Worm (Caenorhabditis elegans) whole organism, L3 larva: ENCODE data around the gene str-27.

Experiments used
- R02D3.7 ChIP-seq: fragments of 150-350 bp; optimal IDR thresholded peaks from 2 replicates; lab custom pipeline; 2014; ENCODE audit warnings: missing biosample characterization, missing genetic modification characterization
- ZK546.5 ChIP-seq: sonication (generic microtip); optimal IDR thresholded peaks from 2 replicates; lab custom pipeline; 2017; ENCODE audit warnings: missing biosample characterization, missing genetic modification characterization
- aly-2 ChIP-seq: fragments of 150-350 bp; optimal IDR thresholded peaks from 2 replicates; lab custom pipeline; 2014; ENCODE audit warnings: missing biosample characterization, missing genetic modification characterization
- ama-1 ChIP-seq: fragments of 150-350 bp; optimal IDR thresholded peaks from 2 replicates; lab custom pipeline; 2018
- ceh-16 ChIP-seq: sonication (generic microtip); optimal IDR thresholded peaks from 2 replicates; lab custom pipeline; 2017; ENCODE audit warnings: missing biosample characterization, missing genetic modification characterization
- ceh-28 ChIP-seq: fragments of 150-350 bp; optimal IDR thresholded peaks from 2 replicates; lab custom pipeline; 2014; ENCODE audit warnings: missing biosample characterization, missing genetic modification reagents, missing genetic modification characterization
- ceh-82 ChIP-seq: fragments of 150-350 bp; optimal IDR thresholded peaks from 2 replicates; lab custom pipeline; 2014; ENCODE audit warnings: missing biosample characterization, missing genetic modification characterization
- ceh-9 ChIP-seq: sonication (generic microtip); optimal IDR thresholded peaks from 2 replicates; lab custom pipeline; 2018; ENCODE audit warnings: missing biosample characterization, missing genetic modification characterization
- daf-12 ChIP-seq: fragments of 150-350 bp; optimal IDR thresholded peaks from 2 replicates; lab custom pipeline; 2014; ENCODE audit warnings: missing biosample characterization, missing genetic modification reagents, missing genetic modification characterization
- egl-27 ChIP-seq: sonication (generic microtip); optimal IDR thresholded peaks from 4 replicates; lab custom pipeline; 2017; ENCODE audit warnings: missing biosample characterization, missing genetic modification reagents, missing genetic modification characterization
- egl-5 ChIP-seq: fragments of 150-350 bp; optimal IDR thresholded peaks from 2 replicates; lab custom pipeline; 2017; ENCODE audit warnings: missing biosample characterization, missing genetic modification reagents, missing genetic modification characterization, inconsistent platforms
- elt-2 ChIP-seq: sonication (generic microtip); optimal IDR thresholded peaks from 2 replicates; lab custom pipeline; 2016; ENCODE audit warnings: missing genetic modification reagents, mild to moderate bottlenecking, missing genetic modification characterization, missing compliant biosample characterization
- elt-3 ChIP-seq, 3 experiments: fragments of 150-350 bp in 1 of 3; sonication (generic microtip) in 2 of 3; optimal IDR thresholded peaks; 2 replicates in 2 of 3; 4 replicates in 1 of 3; lab custom pipeline; 2014 to 2017; ENCODE audit warnings: missing biosample characterization in 3 of 3, missing genetic modification characterization in 3 of 3
- eor-1 ChIP-seq, 2 experiments: fragments of 150-350 bp; optimal IDR thresholded peaks; 2 replicates each; lab custom pipeline; 2014 to 2018; ENCODE audit warnings: missing biosample characterization in 2 of 2, missing genetic modification characterization in 2 of 2
- fkh-10 ChIP-seq: sonication (generic microtip); optimal IDR thresholded peaks from 2 replicates; lab custom pipeline; 2017; ENCODE audit warnings: missing biosample characterization, missing genetic modification reagents, missing genetic modification characterization
- lin-15B ChIP-seq: fragments of 150-350 bp; optimal IDR thresholded peaks from 2 replicates; lab custom pipeline; 2014; ENCODE audit warnings: missing biosample characterization, missing genetic modification characterization
- lin-39 ChIP-seq: fragments of 150-350 bp; optimal IDR thresholded peaks from 2 replicates; lab custom pipeline; 2018; ENCODE audit warnings: missing biosample characterization, missing genetic modification reagents, missing genetic modification characterization
- lsy-12 ChIP-seq: sonication (generic microtip); optimal IDR thresholded peaks from 2 replicates; lab custom pipeline; 2016; ENCODE audit warnings: mild to moderate bottlenecking, missing genetic modification characterization, missing compliant biosample characterization
- mdl-1 ChIP-seq: fragments of 150-350 bp; optimal IDR thresholded peaks from 2 replicates; lab custom pipeline; 2014; ENCODE audit warnings: missing biosample characterization, missing genetic modification characterization
- mml-1 ChIP-seq: fragments of 150-350 bp; sonication (generic microtip); optimal IDR thresholded peaks from 3 replicates; lab custom pipeline; 2014; ENCODE audit warnings: missing biosample characterization, missing genetic modification characterization
- nfya-1 ChIP-seq: sonication (generic microtip); optimal IDR thresholded peaks from 2 replicates; lab custom pipeline; 2017; ENCODE audit warnings: missing genetic modification characterization, mild to moderate bottlenecking, missing compliant biosample characterization, antibody characterized with exemption, moderate library complexity; ENCODE audit not compliant: insufficient read depth
- nhr-11 ChIP-seq: fragments of 150-350 bp; optimal IDR thresholded peaks from 2 replicates; lab custom pipeline; 2014; ENCODE audit warnings: missing biosample characterization, missing genetic modification characterization
- nhr-12 ChIP-seq: fragments of 150-350 bp; optimal IDR thresholded peaks from 2 replicates; lab custom pipeline; 2014; ENCODE audit warnings: missing biosample characterization, missing genetic modification characterization
- nhr-23 ChIP-seq: fragments of 150-350 bp; optimal IDR thresholded peaks from 2 replicates; lab custom pipeline; 2014; ENCODE audit warnings: missing biosample characterization, missing genetic modification reagents, missing genetic modification characterization
- nhr-237 ChIP-seq: fragments of 150-350 bp; optimal IDR thresholded peaks from 2 replicates; lab custom pipeline; 2014; ENCODE audit warnings: missing biosample characterization, missing genetic modification characterization
- nhr-25 ChIP-seq: sonication (generic microtip); optimal IDR thresholded peaks from 2 replicates; lab custom pipeline; 2017; ENCODE audit warnings: missing biosample characterization, missing genetic modification characterization
- nhr-28 ChIP-seq: fragments of 150-350 bp; optimal IDR thresholded peaks from 2 replicates; lab custom pipeline; 2014; ENCODE audit warnings: missing biosample characterization, missing genetic modification characterization
- nhr-43 ChIP-seq: sonication (generic microtip); optimal IDR thresholded peaks from 2 replicates; lab custom pipeline; 2016; ENCODE audit warnings: mild to moderate bottlenecking, missing genetic modification characterization, missing compliant biosample characterization; ENCODE audit not compliant: poor library complexity, severe bottlenecking
- nhr-67 ChIP-seq: fragments of 150-350 bp; optimal IDR thresholded peaks from 2 replicates; lab custom pipeline; 2014; ENCODE audit warnings: missing biosample characterization, missing genetic modification characterization
- nhr-76 ChIP-seq: fragments of 150-350 bp; sonication (generic microtip); optimal IDR thresholded peaks from 5 replicates; lab custom pipeline; 2014; ENCODE audit warnings: missing biosample characterization, missing genetic modification characterization
- nhr-77 ChIP-seq: fragments of 150-350 bp; optimal IDR thresholded peaks from 2 replicates; lab custom pipeline; 2014; ENCODE audit warnings: missing biosample characterization, missing genetic modification characterization
- pqm-1 ChIP-seq: fragments of 150-350 bp; optimal IDR thresholded peaks from 2 replicates; lab custom pipeline; 2017; ENCODE audit warnings: missing biosample characterization, missing genetic modification characterization, inconsistent platforms
- sea-2 ChIP-seq: fragments of 150-350 bp; sonication (generic microtip); optimal IDR thresholded peaks from 4 replicates; lab custom pipeline; 2014; ENCODE audit warnings: missing biosample characterization, missing genetic modification reagents, missing genetic modification characterization
- skn-1 ChIP-seq: fragments of 150-350 bp; optimal IDR thresholded peaks from 2 replicates; lab custom pipeline; 2014; ENCODE audit warnings: missing biosample characterization, missing genetic modification characterization
- snpc-4 ChIP-seq: fragments of 150-350 bp; optimal IDR thresholded peaks from 2 replicates; lab custom pipeline; 2014; ENCODE audit warnings: missing biosample characterization, missing genetic modification characterization
- tbx-2 ChIP-seq: sonication (generic microtip); optimal IDR thresholded peaks from 2 replicates; lab custom pipeline; 2016; ENCODE audit warnings: mild to moderate bottlenecking, missing genetic modification characterization, missing compliant biosample characterization
- unc-39 ChIP-seq: sonication (generic microtip); optimal IDR thresholded peaks from 4 replicates; lab custom pipeline; 2017; ENCODE audit warnings: missing biosample characterization, missing genetic modification characterization
- unc-62 ChIP-seq: fragments of 150-350 bp; sonication (generic microtip); optimal IDR thresholded peaks from 4 replicates; lab custom pipeline; 2014; ENCODE audit warnings: missing biosample characterization, missing genetic modification reagents, missing genetic modification characterization
- zag-1 ChIP-seq: fragments of 150-350 bp; optimal IDR thresholded peaks from 2 replicates; lab custom pipeline; 2014; ENCODE audit warnings: missing biosample characterization, missing genetic modification characterization
- ztf-11 ChIP-seq: fragments of 150-350 bp; optimal IDR thresholded peaks from 2 replicates; lab custom pipeline; 2014; ENCODE audit warnings: missing biosample characterization, missing genetic modification characterization
- ztf-4 ChIP-seq: fragments of 150-350 bp; optimal IDR thresholded peaks from 2 replicates; lab custom pipeline; 2014; ENCODE audit warnings: missing biosample characterization, missing genetic modification characterization

Gene str-27

ce11 chrV:15776651-15777050, 41.0 kb upstream of the str-27 start, which contains the start of gene nhr-283:
TSS of gene nhr-283 (minus strand) at chrV:15776751.
- TF ChIP-seq aly-2 (tag; lab: Kevin White, UChicago) = no peak
- TF ChIP-seq R02D3.7 (tag; lab: Kevin White, UChicago) = no peak
- no peak for TF ChIP-seq ama-1 (lab: Kevin White, UChicago)
- no peak for TF ChIP-seq daf-12 (tag; lab: Kevin White, UChicago)
- no peak for TF ChIP-seq mdl-1 (tag; lab: Kevin White, UChicago)

ce11 chrV:15773941-15774340, 38.3 kb upstream of the str-27 start:
- no peak for TF ChIP-seq mml-1
- no peak for TF ChIP-seq skn-1
- no peak for TF ChIP-seq nhr-77 (tag; lab: Kevin White, UChicago)
- TF ChIP-seq nhr-12 (tag; lab: Kevin White, UChicago) = no peak
- TF ChIP-seq fkh-10 (GFP tag; lab: Kevin White, UChicago) = no peak
- no peak for TF ChIP-seq unc-39 (tag; lab: Kevin White, UChicago)
- TF ChIP-seq egl-27 (tag; lab: Kevin White, UChicago) = no peak
- no peak for TF ChIP-seq nhr-25 (tag; lab: Kevin White, UChicago)
- no peak for TF ChIP-seq ceh-82 (tag; lab: Kevin White, UChicago)
- TF ChIP-seq ZK546.5 (tag; lab: Kevin White, UChicago) = no peak
- TF ChIP-seq sea-2 (GFP tag; lab: Kevin White, UChicago) = no peak
- no peak for TF ChIP-seq tbx-2 (tag; lab: Kevin White, UChicago)
- no peak for TF ChIP-seq nhr-76 (tag; lab: Kevin White, UChicago)
- TF ChIP-seq ceh-16 (tag; lab: Kevin White, UChicago) = no peak
- no peak for TF ChIP-seq elt-3 (tag; optimal IDR thresholded peaks at IDR 0.05; lab: Kevin White, UChicago)
- TF ChIP-seq nhr-43 (tag; lab: Kevin White, UChicago) = no peak
- TF ChIP-seq nhr-28 (tag; lab: Kevin White, UChicago) = no peak

ce11 chrV:15773141-15773540, 37.5 kb upstream of the str-27 start, which contains the start of gene nhr-60:
TSS of gene nhr-60 (minus strand) at chrV:15773241.
- no peak for TF ChIP-seq nhr-67
- no peak for TF ChIP-seq zag-1 (tag; lab: Kevin White, UChicago)

ce11 chrV:15769072-15769471, 33.5 kb upstream of the str-27 start, which contains the start of gene F57A10.4:
TSS of gene F57A10.4 (plus strand) at chrV:15769438.
- TF ChIP-seq daf-12 (tag; lab: Kevin White, UChicago) (no peak), aly-2 (tag; lab: Kevin White, UChicago) (no peak), lin-39 (tag; lab: Kevin White, UChicago) (no peak), ama-1 (lab: Kevin White, UChicago) (no peak), unc-39 (tag; lab: Kevin White, UChicago) (no peak), nhr-237 (tag; lab: Kevin White, UChicago) (no peak), ceh-82 (tag; lab: Kevin White, UChicago) (no peak), pqm-1 (tag; lab: Kevin White, UChicago) (no peak), ceh-16 (tag; lab: Kevin White, UChicago) (no peak), nhr-77 (tag; lab: Kevin White, UChicago) (no peak), elt-2 (tag; lab: Kevin White, UChicago) (no peak)

DNA sequence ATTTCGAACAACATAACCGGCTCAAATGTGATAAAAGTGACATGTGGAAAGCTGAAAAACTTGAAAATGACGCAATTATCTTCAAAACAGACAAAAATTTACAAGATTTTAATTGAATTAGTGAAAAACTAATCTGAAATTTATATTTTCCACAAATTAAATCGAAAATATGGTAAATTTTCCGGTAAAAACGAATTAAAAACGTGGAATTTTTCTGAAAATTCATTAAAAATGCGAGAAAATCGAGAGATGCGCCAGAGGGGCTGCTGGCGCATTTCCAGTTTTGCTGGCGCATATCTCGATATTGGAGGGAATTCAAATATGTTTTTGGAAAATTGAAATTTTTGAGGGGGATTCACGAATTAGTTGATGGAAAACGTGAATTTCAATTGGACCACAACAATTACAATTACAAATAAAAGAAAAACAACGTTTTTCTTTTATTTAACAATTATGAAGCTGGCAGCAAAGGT, 30.5 kb upstream of the str-27 start, which contains the start of the genes haf-3 and F57A10.2:
Gene haf-3, minus strand, starts transcription at position 51 of the 473 bp plus-strand sequence.
Gene F57A10.2, plus strand, starts transcription at position 454 of the 473 bp plus-strand sequence.
- peak; percentile 91 for TF ChIP-seq nhr-23 (tag; lab: Kevin White, UChicago)
- peak; percentile 17 for TF ChIP-seq ztf-4 (tag; lab: Kevin White, UChicago)
- TF ChIP-seq ceh-82 (tag; lab: Kevin White, UChicago) = peak; percentile 87
- TF ChIP-seq nhr-67 = no peak
- peak; percentile 87 for TF ChIP-seq R02D3.7 (tag; lab: Kevin White, UChicago)
- TF ChIP-seq nhr-28 (tag; lab: Kevin White, UChicago) = no peak
- peak; percentile 90 for TF ChIP-seq snpc-4 (tag; lab: Kevin White, UChicago)
- TF ChIP-seq nfya-1 (tag; lab: Kevin White, UChicago) = peak; percentile 89
- TF ChIP-seq aly-2 (tag; lab: Kevin White, UChicago) = peak; percentile 30
- TF ChIP-seq daf-12 (tag; lab: Kevin White, UChicago) = peak; percentile 32
- TF ChIP-seq nhr-11 (tag; lab: Kevin White, UChicago) = peak; percentile 57
- no peak for TF ChIP-seq nhr-12 (tag; lab: Kevin White, UChicago)
- TF ChIP-seq eor-1 (tag; optimal IDR thresholded peaks at IDR 0.05; lab: Kevin White, UChicago) = no peak
- TF ChIP-seq nhr-25 (tag; lab: Kevin White, UChicago) = peak; percentile 85
- no peak for TF ChIP-seq unc-62
- peak; percentile 78 for TF ChIP-seq ceh-28
- TF ChIP-seq ztf-11 = no peak
- TF ChIP-seq mml-1 = no peak
- TF ChIP-seq nhr-237 (tag; lab: Kevin White, UChicago) = no peak
- peak; percentile 90 for TF ChIP-seq nhr-43 (tag; lab: Kevin White, UChicago)
- no peak for TF ChIP-seq ceh-9 (tag; lab: Kevin White, UChicago)
- peak; percentile 54 for TF ChIP-seq pqm-1 (tag; lab: Kevin White, UChicago)
- no peak for TF ChIP-seq unc-39 (tag; lab: Kevin White, UChicago)
- TF ChIP-seq nhr-77 (tag; lab: Kevin White, UChicago) = peak; percentile 80
- no peak for TF ChIP-seq nhr-76 (tag; lab: Kevin White, UChicago)
- TF ChIP-seq lin-15B (tag; lab: Kevin White, UChicago) = peak; percentile 93
- TF ChIP-seq egl-5 (tag; lab: Kevin White, UChicago) = peak; percentile 80
- TF ChIP-seq lsy-12 = peak; percentile 78
- peak; percentile 62 for TF ChIP-seq lin-39 (tag; lab: Kevin White, UChicago)
- TF ChIP-seq ama-1 (lab: Kevin White, UChicago) = peak; percentile 62
- TF ChIP-seq ZK546.5 (tag; lab: Kevin White, UChicago) = peak; percentile 33
